Worm (Caenorhabditis elegans) whole organism, L1 larva: ENCODE results near the gene mel-46.
A peak's percentile ranks its signal among the peaks of the same experiment; 100 is the strongest.
"Not testable (repeated sequence)": the region's sequence is repeated elsewhere in the genome, so short reads cannot be mapped to it uniquely, and the experiment has no call there.

Experiments
- C16A3.4 ChIP-seq: fragments of 150-350 bp; optimal IDR thresholded peaks from 2 replicates; lab custom pipeline; 2014; ENCODE audit warnings: missing biosample characterization, missing genetic modification characterization
- aha-1 ChIP-seq: fragments of 150-350 bp; optimal IDR thresholded peaks from 2 replicates; lab custom pipeline; 2014; ENCODE audit warnings: missing biosample characterization, missing genetic modification characterization
- blmp-1 ChIP-seq: fragments of 150-350 bp; optimal IDR thresholded peaks from 2 replicates; lab custom pipeline; 2014; ENCODE audit warnings: missing biosample characterization, missing genetic modification characterization
- ceh-8 ChIP-seq: fragments of 200-800 bp; sonication (Bioruptor generic); optimal IDR thresholded peaks from 2 replicates; lab custom pipeline; 2018; ENCODE audit warnings: mild to moderate bottlenecking, missing genetic modification characterization, moderate library complexity, missing compliant biosample characterization
- ceh-82 ChIP-seq, 3 experiments: fragments of 150-350 bp in 1 of 3; sonication (generic microtip) in 2 of 3; optimal IDR thresholded peaks; 2 replicates each; lab custom pipeline; 2014 to 2017; ENCODE audit warnings: missing biosample characterization in 3 of 3, missing genetic modification characterization in 3 of 3
- ceh-88 ChIP-seq: fragments of 200-800 bp; sonication (Bioruptor generic); IDR thresholded peaks from 2 replicates; pipeline ENCODE4 v1.3.6; 2022; ENCODE audit warnings: missing genetic modification characterization, missing compliant biosample characterization
- ceh-90 ChIP-seq: sonication (generic microtip); optimal IDR thresholded peaks from 2 replicates; lab custom pipeline; 2016; ENCODE audit warnings: missing genetic modification characterization, missing compliant biosample characterization
- ces-1 ChIP-seq: fragments of 150-350 bp; optimal IDR thresholded peaks from 2 replicates; lab custom pipeline; 2014; ENCODE audit warnings: missing biosample characterization, missing genetic modification reagents, missing genetic modification characterization
- dpl-1 ChIP-seq, 3 experiments: fragments of 150-350 bp in 2 of 3; sonication (generic microtip) in 1 of 3; optimal IDR thresholded peaks; 2 replicates each; lab custom pipeline; 2014 to 2017; ENCODE audit warnings: missing biosample characterization in 3 of 3, missing genetic modification characterization in 3 of 3, missing genetic modification reagents in 3 of 3
- efl-1 ChIP-seq, 4 experiments: fragments of 150-350 bp; optimal IDR thresholded peaks in 3 of 4; peaks in 1 of 4; 1 replicate in 1 of 4; 2 replicates in 3 of 4; lab custom pipeline; 2014; ENCODE audit warnings: missing biosample characterization in 2 of 4, missing genetic modification characterization in 2 of 4, missing genetic modification reagents in 2 of 4
- fkh-10 ChIP-seq: sonication (generic microtip); optimal IDR thresholded peaks from 2 replicates; lab custom pipeline; 2017; ENCODE audit warnings: missing biosample characterization, missing genetic modification reagents, missing genetic modification characterization
- fkh-4 ChIP-seq: sonication (generic microtip); optimal IDR thresholded peaks from 2 replicates; lab custom pipeline; 2016; ENCODE audit warnings: missing compliant biosample characterization, missing genetic modification characterization, borderline replicate concordance
- grh-1 ChIP-seq: fragments of 200-800 bp; sonication (Bioruptor generic); IDR thresholded peaks from 2 replicates; pipeline ENCODE4 v1.3.6; 2022; ENCODE audit warnings: missing genetic modification reagents, missing genetic modification characterization, missing compliant biosample characterization
- hlh-4 ChIP-seq: sonication (generic microtip); optimal IDR thresholded peaks from 2 replicates; lab custom pipeline; 2016; ENCODE audit warnings: mild to moderate bottlenecking, missing genetic modification characterization, missing compliant biosample characterization
- lin-13 ChIP-seq: fragments of 150-350 bp; optimal IDR thresholded peaks from 2 replicates; lab custom pipeline; 2014; ENCODE audit warnings: missing biosample characterization, missing genetic modification reagents, missing genetic modification characterization
- lin-35 ChIP-seq, 2 experiments: fragments of 150-350 bp; optimal IDR thresholded peaks; 2 replicates each; lab custom pipeline; 2014; ENCODE audit warnings: missing biosample characterization in 2 of 2, missing genetic modification characterization in 2 of 2, missing genetic modification reagents in 2 of 2
- mab-9 ChIP-seq: fragments of 200-800 bp; sonication (Bioruptor generic); IDR thresholded peaks from 2 replicates; pipeline ENCODE4 v1.3.6; 2022; ENCODE audit warnings: missing genetic modification reagents, missing genetic modification characterization, missing compliant biosample characterization
- mdl-1 ChIP-seq, 2 experiments: fragments of 150-350 bp; optimal IDR thresholded peaks; 2 replicates each; lab custom pipeline; 2014 to 2017; ENCODE audit warnings: missing biosample characterization in 2 of 2, missing genetic modification characterization in 2 of 2, inconsistent platforms in 1 of 2
- mep-1 ChIP-seq: fragments of 150-350 bp; optimal IDR thresholded peaks from 2 replicates; lab custom pipeline; 2014; ENCODE audit warnings: missing biosample characterization, missing genetic modification characterization
- nhr-12 ChIP-seq: sonication (generic microtip); optimal IDR thresholded peaks from 2 replicates; lab custom pipeline; 2017; ENCODE audit warnings: missing biosample characterization, missing genetic modification characterization
- nhr-19 ChIP-seq: fragments of 200-800 bp; sonication (Bioruptor generic); conservative IDR thresholded peaks from 2 replicates; pipeline ENCODE4 v1.3.6; 2022; ENCODE audit warnings: missing genetic modification characterization, missing compliant biosample characterization
- nhr-20 ChIP-seq: sonication (generic microtip); optimal IDR thresholded peaks from 2 replicates; lab custom pipeline; 2016; ENCODE audit warnings: mild to moderate bottlenecking, missing genetic modification characterization, missing compliant biosample characterization
- nhr-237 ChIP-seq: fragments of 150-350 bp; optimal IDR thresholded peaks from 2 replicates; lab custom pipeline; 2014; ENCODE audit warnings: missing biosample characterization, missing genetic modification characterization
- nhr-47 ChIP-seq: sonication (generic microtip); optimal IDR thresholded peaks from 2 replicates; lab custom pipeline; 2016; ENCODE audit warnings: mild to moderate bottlenecking, missing genetic modification characterization, moderate library complexity, missing compliant biosample characterization
- nhr-71 ChIP-seq: sonication (generic microtip); optimal IDR thresholded peaks from 2 replicates; lab custom pipeline; 2016; ENCODE audit warnings: mild to moderate bottlenecking, missing genetic modification characterization, moderate library complexity, missing compliant biosample characterization
- nhr-85 ChIP-seq: sonication (generic microtip); peaks from one replicate; lab custom pipeline; 2016; ENCODE audit warnings: missing genetic modification characterization, inconsistent platforms, missing compliant biosample characterization
- nhr-90 ChIP-seq: sonication (generic microtip); optimal IDR thresholded peaks from 2 replicates; lab custom pipeline; 2016; ENCODE audit warnings: mild to moderate bottlenecking, missing genetic modification characterization, missing compliant biosample characterization; ENCODE audit not compliant: poor library complexity
- rnt-1 ChIP-seq: sonication (generic microtip); optimal IDR thresholded peaks from 2 replicates; lab custom pipeline; 2016; ENCODE audit warnings: mild to moderate bottlenecking, missing genetic modification characterization, moderate library complexity, missing compliant biosample characterization
- swsn-7 ChIP-seq: sonication (generic microtip); optimal IDR thresholded peaks from 2 replicates; lab custom pipeline; 2016; ENCODE audit warnings: missing genetic modification characterization, missing compliant biosample characterization
- unc-86 ChIP-seq: sonication (generic microtip); optimal IDR thresholded peaks from 2 replicates; lab custom pipeline; 2016; ENCODE audit warnings: missing genetic modification characterization, missing compliant biosample characterization
- xbp-1 ChIP-seq: sonication (generic microtip); optimal IDR thresholded peaks from 2 replicates; lab custom pipeline; 2016; ENCODE audit warnings: missing genetic modification characterization, missing compliant biosample characterization
- zag-1 ChIP-seq: fragments of 150-350 bp; optimal IDR thresholded peaks from 2 replicates; lab custom pipeline; 2014; ENCODE audit warnings: missing biosample characterization, missing genetic modification characterization
- zip-4 ChIP-seq: fragments of 200-800 bp; sonication (Bioruptor generic); optimal IDR thresholded peaks from 2 replicates; lab custom pipeline; 2018; ENCODE audit warnings: mild to moderate bottlenecking, missing genetic modification characterization, moderate library complexity, missing compliant biosample characterization

Gene mel-46

ce11 chrIV:16845376-16845775 is 17.9 kb downstream of the mel-46 start (continued):
- peak; percentile 95 for TF ChIP-seq grh-1 (GFP tag; lab: Robert Waterston, UW)
- peak; percentile 48 for TF ChIP-seq nhr-20 (tag; lab: Kevin White, UChicago)
- TF ChIP-seq nhr-47 (tag; lab: Kevin White, UChicago), result peak; percentile 74
- TF ChIP-seq mab-9 (GFP tag; lab: Robert Waterston, UW), result peak; percentile 91
- TF ChIP-seq lin-35 (GFP tag; optimal IDR thresholded peaks at IDR 0.05; lab: Kevin White, UChicago), result peak; percentile 0 to 49
- peak; percentile 76 for TF ChIP-seq nhr-71
- peak; percentile 53 for TF ChIP-seq nhr-85 (tag; lab: Kevin White, UChicago)
- peak; percentile 94 for TF ChIP-seq ceh-88

ce11 chrIV:16842873-16843272 is 20.4 kb downstream of the mel-46 start, which contains the start of gene Y116A8A.150:
Y116A8A.150 (minus strand) TSS chrIV:16842973.
- not testable (repeated sequence) for TF ChIP-seq ceh-82 (tag; optimal IDR thresholded peaks at IDR 0.05; lab: Kevin White, UChicago); nhr-237 (tag; lab: Kevin White, UChicago); C16A3.4 (tag; lab: Kevin White, UChicago)

- TF ChIP-seq rnt-1 (tag; lab: Kevin White, UChicago) (no peak), xbp-1 (tag; lab: Kevin White, UChicago) (no peak), nhr-71 (no peak), hlh-4 (tag; lab: Kevin White, UChicago) (no peak), ceh-90 (tag; lab: Kevin White, UChicago) (no peak), ces-1 (GFP tag; lab: Kevin White, UChicago) (no peak), nhr-90 (no peak), mdl-1 (tag; optimal IDR thresholded peaks at IDR 0.05; lab: Kevin White, UChicago) (no peak), dpl-1 (GFP tag; optimal IDR thresholded peaks at IDR 0.05; lab: Kevin White, UChicago) (no peak), efl-1 (optimal IDR thresholded peaks at IDR 0.05; lab: Kevin White, UChicago) (no peak), efl-1 (GFP tag; optimal IDR thresholded peaks at IDR 0.05 in 1 of 2; lab: Kevin White, UChicago) (no peak), mep-1 (no peak)
Measured at ce11 chrIV:16831366-16831765, 31.9 kb downstream of the mel-46 start, which contains the start of gene clec-194. clec-194 (plus strand) TSS chrIV:16831666.

- TF ChIP-seq efl-1 (optimal IDR thresholded peaks at IDR 0.05; lab: Kevin White, UChicago), result no peak
- peak in 1 of 2 experiments; percentile 57 for TF ChIP-seq efl-1 (GFP tag; optimal IDR thresholded peaks at IDR 0.05 in 1 of 2; lab: Kevin White, UChicago)
- TF ChIP-seq blmp-1 (tag; lab: Kevin White, UChicago), result no peak
- no peak for TF ChIP-seq unc-86 (tag; lab: Kevin White, UChicago)
- TF ChIP-seq nhr-19 (GFP tag; lab: Robert Waterston, UW), result no peak
- TF ChIP-seq zip-4, result no peak
- TF ChIP-seq fkh-10, result no peak
Measured at ce11 chrIV:16829896-16830295, 33.4 kb downstream of the mel-46 start, which contains the start of gene Y116A8A.7. Y116A8A.7 (plus strand) TSS chrIV:16830196.

- no peak for TF ChIP-seq zag-1 (tag; lab: Kevin White, UChicago)
- TF ChIP-seq nhr-20 (tag; lab: Kevin White, UChicago), result no peak
- no peak for TF ChIP-seq nhr-12 (tag; lab: Kevin White, UChicago)
- no peak for TF ChIP-seq swsn-7 (tag; lab: Kevin White, UChicago)
- no peak for TF ChIP-seq ceh-8 (GFP tag; lab: Kevin White, UChicago)
- no peak for TF ChIP-seq mdl-1 (tag; optimal IDR thresholded peaks at IDR 0.05; lab: Kevin White, UChicago)
- no peak for TF ChIP-seq lin-13 (GFP tag; lab: Kevin White, UChicago)
- no peak for TF ChIP-seq ceh-90 (tag; lab: Kevin White, UChicago)
- TF ChIP-seq aha-1, result no peak
- TF ChIP-seq unc-86 (tag; lab: Kevin White, UChicago), result no peak
- TF ChIP-seq fkh-4 (tag; lab: Kevin White, UChicago), result no peak
- TF ChIP-seq nhr-237 (tag; lab: Kevin White, UChicago), result no peak
Measured at ce11 chrIV:16828698-16829097, 34.6 kb downstream of the mel-46 start, which contains the start of gene Y116A8A.6. Y116A8A.6 (minus strand) TSS chrIV:16828798.
